Fruit fly (Drosophila melanogaster): ENCODE data around the gene CG9636.

CG9636 gene

dm6 chr3R:8285727-8286344, 42.2 kb upstream of the CG9636 start:
- TF ChIP-seq kay (GFP tag; ENCODE audit: borderline replicate concordance) (no peak), ovo (GFP tag; optimal IDR thresholded peaks at IDR 0.05) (no peak), CG7101 (tag; optimal IDR thresholded peaks at IDR 0.05) (no peak), pad (GFP tag; optimal IDR thresholded peaks at IDR 0.05) (no peak), CG12768 (GFP tag; optimal IDR thresholded peaks at IDR 0.05) (no peak), bab1 (GFP tag; optimal IDR thresholded peaks at IDR 0.05) (no peak), Hr96 (GFP tag; optimal IDR thresholded peaks at IDR 0.05) (no peak), CG14711 (tag; optimal IDR thresholded peaks at IDR 0.05) (no peak), CG5204 (GFP tag; optimal IDR thresholded peaks at IDR 0.05) (no peak), Crg-1 (GFP tag; optimal IDR thresholded peaks at IDR 0.05) (no peak), Mnt (GFP tag; optimal IDR thresholded peaks at IDR 0.05) (no peak), toe (GFP tag; optimal IDR thresholded peaks at IDR 0.05) (no peak), cic (GFP tag; optimal IDR thresholded peaks at IDR 0.05) (no peak), Clk (GFP tag; optimal IDR thresholded peaks at IDR 0.05) (no peak), cnc (optimal IDR thresholded peaks at IDR 0.05) (no peak), CG1620 (GFP tag; optimal IDR thresholded peaks at IDR 0.05) (no peak)

- no peak for TF ChIP-seq CG12768 (GFP tag; optimal IDR thresholded peaks at IDR 0.05)
- no peak for TF ChIP-seq pad (GFP tag; optimal IDR thresholded peaks at IDR 0.05)
- no peak for TF ChIP-seq Mnt (GFP tag; optimal IDR thresholded peaks at IDR 0.05)
- no peak for TF ChIP-seq CG33017 (tag; optimal IDR thresholded peaks at IDR 0.05)
- no peak for TF ChIP-seq bab1 (GFP tag; optimal IDR thresholded peaks at IDR 0.05)
- TF ChIP-seq CG7045 (GFP tag; optimal IDR thresholded peaks at IDR 0.05): no peak
- no peak for TF ChIP-seq CG5204 (GFP tag; optimal IDR thresholded peaks at IDR 0.05)
- TF ChIP-seq CG1620 (GFP tag; optimal IDR thresholded peaks at IDR 0.05): no peak
- TF ChIP-seq Crg-1 (GFP tag; optimal IDR thresholded peaks at IDR 0.05): no peak
- TF ChIP-seq CG7101 (tag; optimal IDR thresholded peaks at IDR 0.05): no peak
- no peak for TF ChIP-seq kay (GFP tag; ENCODE audit: borderline replicate concordance)
- no peak for TF ChIP-seq tj (GFP tag; optimal IDR thresholded peaks at IDR 0.05)
- no peak for TF ChIP-seq toe (GFP tag; optimal IDR thresholded peaks at IDR 0.05)
- TF ChIP-seq cnc (optimal IDR thresholded peaks at IDR 0.05): no peak
These were observed 40.6 kb upstream of the CG9636 start for dm6 chr3R:8284234-8284633.

- TF ChIP-seq CG33017 (tag; optimal IDR thresholded peaks at IDR 0.05) (no peak), bab1 (GFP tag; optimal IDR thresholded peaks at IDR 0.05) (no peak), Mnt (GFP tag; optimal IDR thresholded peaks at IDR 0.05) (no peak), Clk (GFP tag; optimal IDR thresholded peaks at IDR 0.05) (no peak), kay (GFP tag; ENCODE audit: borderline replicate concordance) (no peak), Crg-1 (GFP tag; optimal IDR thresholded peaks at IDR 0.05) (no peak), pad (GFP tag; optimal IDR thresholded peaks at IDR 0.05) (no peak)
These were observed 39.1 kb upstream of the CG9636 start for dm6 chr3R:8282727-8283126.

dm6 chr3R:8279970-8280369, 36.4 kb upstream of the CG9636 start:
- TF ChIP-seq Hr96 (GFP tag; optimal IDR thresholded peaks at IDR 0.05): no peak
- TF ChIP-seq CG14711 (tag; optimal IDR thresholded peaks at IDR 0.05): no peak
- no peak for TF ChIP-seq pad (GFP tag; optimal IDR thresholded peaks at IDR 0.05)
- no peak for TF ChIP-seq ovo (GFP tag; optimal IDR thresholded peaks at IDR 0.05)
- TF ChIP-seq Crg-1 (GFP tag; optimal IDR thresholded peaks at IDR 0.05): no peak
- TF ChIP-seq cic (GFP tag; optimal IDR thresholded peaks at IDR 0.05): no peak
- no peak for TF ChIP-seq CG33017 (tag; optimal IDR thresholded peaks at IDR 0.05)
- no peak for TF ChIP-seq cnc (optimal IDR thresholded peaks at IDR 0.05)
- no peak for TF ChIP-seq Clk (GFP tag; optimal IDR thresholded peaks at IDR 0.05)
- TF ChIP-seq CG7101 (tag; optimal IDR thresholded peaks at IDR 0.05): no peak
- TF ChIP-seq CG5204 (GFP tag; optimal IDR thresholded peaks at IDR 0.05): no peak
- TF ChIP-seq tj (GFP tag; optimal IDR thresholded peaks at IDR 0.05): no peak
- no peak for TF ChIP-seq Mnt (GFP tag; optimal IDR thresholded peaks at IDR 0.05)

- no peak for TF ChIP-seq Mnt (GFP tag; optimal IDR thresholded peaks at IDR 0.05)
- no peak for TF ChIP-seq CG33017 (tag; optimal IDR thresholded peaks at IDR 0.05)
- TF ChIP-seq bab1 (GFP tag; optimal IDR thresholded peaks at IDR 0.05): no peak
- no peak for TF ChIP-seq Crg-1 (GFP tag; optimal IDR thresholded peaks at IDR 0.05)
- no peak for TF ChIP-seq CG12768 (GFP tag; optimal IDR thresholded peaks at IDR 0.05)
- TF ChIP-seq Clk (GFP tag; optimal IDR thresholded peaks at IDR 0.05): no peak
- TF ChIP-seq cic (GFP tag; optimal IDR thresholded peaks at IDR 0.05): no peak
- TF ChIP-seq toe (GFP tag; optimal IDR thresholded peaks at IDR 0.05): no peak
- no peak for TF ChIP-seq CG7045 (GFP tag; optimal IDR thresholded peaks at IDR 0.05)
- TF ChIP-seq cnc (optimal IDR thresholded peaks at IDR 0.05): no peak
- TF ChIP-seq CG11617 (GFP tag; optimal IDR thresholded peaks at IDR 0.05): no peak
These were observed 34.1 kb upstream of the CG9636 start, which contains the start of gene ato for dm6 chr3R:8277494-8278293. Gene ato, plus strand, starts transcription at chr3R:8278052.

dm6 chr3R:8275031-8275430, 31.4 kb upstream of the CG9636 start:
- TF ChIP-seq CG33017 (tag; optimal IDR thresholded peaks at IDR 0.05) (no peak), pad (GFP tag; optimal IDR thresholded peaks at IDR 0.05) (no peak), toe (GFP tag; optimal IDR thresholded peaks at IDR 0.05) (no peak), ovo (GFP tag; optimal IDR thresholded peaks at IDR 0.05) (no peak), Mnt (GFP tag; optimal IDR thresholded peaks at IDR 0.05) (no peak), cnc (optimal IDR thresholded peaks at IDR 0.05) (no peak), Crg-1 (GFP tag; optimal IDR thresholded peaks at IDR 0.05) (no peak), tj (GFP tag; optimal IDR thresholded peaks at IDR 0.05) (no peak), CG12768 (GFP tag; optimal IDR thresholded peaks at IDR 0.05) (no peak)

All from whole organism, adult.